Fruit fly (Drosophila melanogaster) whole organism, wandering third instar larva: ENCODE results near the gene CG3040.
A peak's percentile ranks its signal among the peaks of the same experiment; 100 is the strongest.

Source experiments
- GATAd ChIP-seq: sonication (Bioruptor generic); optimal IDR thresholded peaks from 2 replicates; lab custom pipeline; 2016; ENCODE audit warnings: missing biosample characterization, missing genetic modification characterization
- HLH106 ChIP-seq: fragments of 200-800 bp; optimal IDR thresholded peaks from 3 replicates; lab custom pipeline; 2019; ENCODE audit warnings: missing biosample characterization, mild to moderate bottlenecking, missing genetic modification characterization, moderate library complexity
- N ChIP-seq: fragments of >200 bp; optimal IDR thresholded peaks from 2 replicates; lab custom pipeline; 2018; ENCODE audit warnings: missing biosample characterization, missing external identifiers, missing genetic modification characterization
- Vsx2 ChIP-seq: fragments of 200-300, 225-300 bp; sonication (Bioruptor generic); optimal IDR thresholded peaks from 2 replicates; lab custom pipeline; 2018; ENCODE audit warnings: missing biosample characterization, missing genetic modification characterization; ENCODE audit not compliant: partially characterized antibody
- fru ChIP-seq: fragments of 200-800 bp; sonication (Bioruptor generic); optimal IDR thresholded peaks from 3 replicates; lab custom pipeline; 2016; ENCODE audit warnings: missing biosample characterization, mild to moderate bottlenecking, missing genetic modification characterization
- h ChIP-seq: fragments of 200-800 bp; sonication (Bioruptor generic); optimal IDR thresholded peaks from 3 replicates; lab custom pipeline; 2016; ENCODE audit warnings: missing biosample characterization, mild to moderate bottlenecking, missing genetic modification characterization
- jim ChIP-seq: fragments of 175-275, 200-325 bp; sonication (Bioruptor generic); optimal IDR thresholded peaks from 2 replicates; lab custom pipeline; 2016; ENCODE audit warnings: missing biosample characterization, mild to moderate bottlenecking, missing genetic modification characterization
- lola ChIP-seq: fragments of >200 bp; optimal IDR thresholded peaks from 2 replicates; lab custom pipeline; 2017; ENCODE audit warnings: missing biosample characterization, missing genetic modification characterization
- pan ChIP-seq: fragments of >200 bp; optimal IDR thresholded peaks from 2 replicates; lab custom pipeline; 2017
- psq ChIP-seq: fragments of 200-800 bp; sonication (Bioruptor generic); optimal IDR thresholded peaks from 3 replicates; lab custom pipeline; 2017; ENCODE audit warnings: missing biosample characterization, mild to moderate bottlenecking, missing genetic modification characterization, moderate library complexity
- sage ChIP-seq: fragments of 200-800 bp; sonication (Bioruptor generic); optimal IDR thresholded peaks from 2 replicates; lab custom pipeline; 2016; ENCODE audit warnings: missing biosample characterization, mild to moderate bottlenecking, missing genetic modification characterization
- tai ChIP-seq: sonication (Bioruptor generic); optimal IDR thresholded peaks from 2 replicates; lab custom pipeline; 2016; ENCODE audit warnings: missing biosample characterization, missing genetic modification characterization
- usp ChIP-seq: fragments of >200 bp; optimal IDR thresholded peaks from 2 replicates; lab custom pipeline; 2017; ENCODE audit warnings: missing biosample characterization, missing genetic modification characterization

DNA sequence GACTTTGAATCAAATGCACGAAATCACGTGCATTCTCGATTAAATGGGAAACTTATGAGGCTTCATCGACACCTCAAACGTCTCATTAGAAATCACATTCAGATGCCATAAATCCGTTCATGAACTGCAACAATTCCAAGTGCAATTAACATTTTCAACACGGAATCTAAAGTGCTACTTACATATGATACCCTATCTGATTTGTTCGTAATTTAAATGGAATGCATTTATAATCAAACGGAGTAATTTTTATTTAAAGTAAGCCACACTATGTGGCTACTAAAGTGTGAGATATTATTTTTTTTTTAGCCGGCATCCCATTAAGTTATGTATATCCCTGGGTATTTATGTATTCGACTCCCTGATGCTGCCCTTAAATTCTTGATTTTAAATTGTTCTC lies 34.5 kb upstream of the CG3040 start:
- TF ChIP-seq tai (GFP tag; lab: Kevin White, UChicago) (no peak), psq (GFP tag; lab: Kevin White, UChicago) (no peak), sage (GFP tag; lab: Kevin White, UChicago) (no peak), h (GFP tag; lab: Kevin White, UChicago) (peak; percentile 51), usp (no peak), GATAd (GFP tag; lab: Kevin White, UChicago) (no peak), N (GFP tag; lab: Kevin White, UChicago) (no peak), Vsx2 (no peak), jim (GFP tag; lab: Kevin White, UChicago) (no peak), lola (no peak), pan (lab: Kevin White, UChicago) (no peak), fru (no peak), HLH106 (tag; lab: Kevin White, UChicago) (peak; percentile 1)
